Fruit fly (Drosophila melanogaster) whole organism, embryonic: ENCODE results near the gene CG32712.

Experiments used
- Aef1 ChIP-seq: fragments of 200-800 bp; sonication (Bioruptor generic); IDR thresholded peaks from 3 replicates; pipeline ENCODE4 v1.3.6; 2022; ENCODE audit warnings: missing biosample characterization, missing genetic modification characterization
- Atf3 ChIP-seq: fragments of 200-800 bp; sonication (Bioruptor generic); optimal IDR thresholded peaks from 3 replicates; lab custom pipeline; 2016; ENCODE audit warnings: missing biosample characterization, missing genetic modification characterization
- CG10654 ChIP-seq: fragments of 200-800 bp; sonication (Bioruptor generic); optimal IDR thresholded peaks from 2 replicates; lab custom pipeline; 2016; ENCODE audit warnings: missing biosample characterization, missing genetic modification characterization
- CG10959 ChIP-seq: fragments of 200-800 bp; sonication (Bioruptor generic); IDR thresholded peaks from 2 replicates; pipeline ENCODE4 v1.3.6; 2022; ENCODE audit warnings: missing biosample characterization, missing genetic modification characterization
- CG11456 ChIP-seq: fragments of 200-800 bp; sonication (Bioruptor generic); IDR thresholded peaks from 3 replicates; pipeline ENCODE4 v1.3.6; 2022; ENCODE audit warnings: missing biosample characterization, missing genetic modification characterization
- CG11504 ChIP-seq: fragments of 200-800 bp; sonication (Bioruptor generic); optimal IDR thresholded peaks from 3 replicates; lab custom pipeline; 2019; ENCODE audit warnings: missing biosample characterization, mild to moderate bottlenecking, missing genetic modification characterization, moderate library complexity
- CG16815 ChIP-seq: fragments of 200-800 bp; sonication (Bioruptor generic); optimal IDR thresholded peaks from 3 replicates; lab custom pipeline; 2017; ENCODE audit warnings: missing biosample characterization, mild to moderate bottlenecking, missing genetic modification characterization
- CG2678 ChIP-seq: fragments of 200-800 bp; sonication (Bioruptor generic); optimal IDR thresholded peaks from 3 replicates; lab custom pipeline; 2019; ENCODE audit warnings: missing biosample characterization, mild to moderate bottlenecking, missing genetic modification characterization, moderate library complexity
- CG30431 ChIP-seq: fragments of 200-800 bp; sonication (Bioruptor generic); optimal IDR thresholded peaks from 2 replicates; lab custom pipeline; 2017; ENCODE audit warnings: missing biosample characterization, missing genetic modification characterization
- CG32532 ChIP-seq: fragments of 200-800 bp; sonication (Bioruptor generic); IDR thresholded peaks from 2 replicates; pipeline ENCODE4 v1.3.6; 2022; ENCODE audit warnings: missing biosample characterization, missing genetic modification characterization
- CG4328 ChIP-seq: fragments of 200-800 bp; sonication (Bioruptor generic); optimal IDR thresholded peaks from 3 replicates; lab custom pipeline; 2017; ENCODE audit warnings: missing biosample characterization, missing genetic modification reagents, missing genetic modification characterization
- CG6689 ChIP-seq: fragments of 200-800 bp; sonication (Bioruptor generic); IDR thresholded peaks from 2 replicates; pipeline ENCODE4 v1.3.6; 2022; ENCODE audit warnings: missing biosample characterization, missing genetic modification characterization
- CG8089 ChIP-seq: fragments of 200-800 bp; sonication (Bioruptor generic); optimal IDR thresholded peaks from 3 replicates; lab custom pipeline; 2016; ENCODE audit warnings: missing biosample characterization, missing genetic modification characterization
- CG8290 ChIP-seq, 3 experiments: fragments of 200-800 bp; sonication (Bioruptor generic); optimal IDR thresholded peaks; 2 replicates each; lab custom pipeline; 2016 to 2019; ENCODE audit warnings: missing biosample characterization in 3 of 3, missing genetic modification characterization in 3 of 3, mild to moderate bottlenecking in 2 of 3, moderate library complexity in 1 of 3
- CG9797 ChIP-seq: fragments of 200-800 bp; sonication (Bioruptor generic); optimal IDR thresholded peaks from 3 replicates; lab custom pipeline; 2018; ENCODE audit warnings: missing biosample characterization, mild to moderate bottlenecking, missing genetic modification characterization
- Dbx ChIP-seq: fragments of 200-800 bp; sonication (Bioruptor generic); IDR thresholded peaks from 3 replicates; pipeline ENCODE4 v1.3.6; 2022; ENCODE audit warnings: missing biosample characterization, missing genetic modification characterization
- Dip3 ChIP-seq: fragments of 200-800 bp; sonication (Bioruptor generic); optimal IDR thresholded peaks from 3 replicates; lab custom pipeline; 2016; ENCODE audit warnings: missing biosample characterization, missing genetic modification characterization
- Ets65A ChIP-seq: fragments of 200-800 bp; sonication (Bioruptor generic); peaks from one replicate; lab custom pipeline; 2016; ENCODE audit warnings: missing biosample characterization, missing genetic modification characterization
- Gsc ChIP-seq: fragments of 200-800 bp; sonication (Bioruptor generic); IDR thresholded peaks from 2 replicates; pipeline ENCODE4 v1.3.6; 2022; ENCODE audit warnings: missing biosample characterization, missing genetic modification characterization
- Jarid2 ChIP-seq: fragments of 200-800 bp; sonication (Bioruptor generic); optimal IDR thresholded peaks from 3 replicates; lab custom pipeline; 2017; ENCODE audit warnings: mild to moderate bottlenecking, missing biosample characterization, missing genetic modification reagents, missing genetic modification characterization
- Lhr ChIP-seq: fragments of 200-800 bp; sonication (Bioruptor generic); optimal IDR thresholded peaks from 3 replicates; lab custom pipeline; 2017; ENCODE audit warnings: mild to moderate bottlenecking, missing biosample characterization, missing genetic modification reagents, missing genetic modification characterization
- Nf-YA ChIP-seq: fragments of 200-800 bp; sonication (Bioruptor generic); IDR thresholded peaks from 2 replicates; pipeline ENCODE4 v1.3.6; 2022; ENCODE audit warnings: missing biosample characterization, missing genetic modification characterization
- Nf-YC ChIP-seq: fragments of 200-800 bp; optimal IDR thresholded peaks from 3 replicates; lab custom pipeline; 2019; ENCODE audit warnings: missing biosample characterization, mild to moderate bottlenecking, missing genetic modification characterization, moderate library complexity
- Oaz ChIP-seq: fragments of 200-800 bp; sonication (Bioruptor generic); IDR thresholded peaks from 2 replicates; pipeline ENCODE4 v1.3.6; 2022; ENCODE audit warnings: missing biosample characterization, missing genetic modification characterization
- Pdp1 ChIP-seq, 2 experiments: fragments of 200-800 bp; sonication (Bioruptor generic); optimal IDR thresholded peaks; 3 replicates each; lab custom pipeline; 2016; ENCODE audit warnings: missing biosample characterization in 2 of 2, missing genetic modification characterization in 2 of 2, mild to moderate bottlenecking in 1 of 2, moderate library complexity in 1 of 2
- Tbp ChIP-seq: fragments of >200 bp; optimal IDR thresholded peaks from 2 replicates; lab custom pipeline; 2018; ENCODE audit warnings: missing biosample characterization, missing genetic modification characterization
- Usf ChIP-seq: fragments of 200-800 bp; sonication (Bioruptor generic); optimal IDR thresholded peaks from 2 replicates; lab custom pipeline; 2017; ENCODE audit warnings: missing genotype, missing biosample characterization, missing genetic modification characterization
- ara ChIP-seq: fragments of 200-800 bp; sonication (Bioruptor generic); IDR thresholded peaks from 2 replicates; pipeline ENCODE4 v1.3.6; 2022; ENCODE audit warnings: missing biosample characterization, missing genetic modification characterization
- bsh ChIP-seq, 2 experiments: fragments of 200-800 bp; sonication (Bioruptor generic); optimal IDR thresholded peaks; 2 replicates each; lab custom pipeline; 2017 to 2018; ENCODE audit warnings: mild to moderate bottlenecking in 2 of 2, missing biosample characterization in 2 of 2, missing genetic modification characterization in 2 of 2, moderate library complexity in 1 of 2
- cad ChIP-seq: fragments of >200 bp; optimal IDR thresholded peaks from 2 replicates; lab custom pipeline; 2017; ENCODE audit warnings: missing biosample characterization, missing genetic modification characterization
- cas ChIP-seq: fragments of 200-800 bp; sonication (Bioruptor generic); IDR thresholded peaks from 2 replicates; pipeline ENCODE4 v1.3.6; 2022; ENCODE audit warnings: missing biosample characterization, missing genetic modification characterization
- cato ChIP-seq: fragments of 200-800 bp; sonication (Bioruptor generic); optimal IDR thresholded peaks from 2 replicates; lab custom pipeline; 2016; ENCODE audit warnings: missing biosample characterization, missing genetic modification characterization, borderline replicate concordance
- chm ChIP-seq: fragments of 200-800 bp; sonication (Bioruptor generic); IDR thresholded peaks from 2 replicates; pipeline ENCODE4 v1.3.6; 2022; ENCODE audit warnings: missing biosample characterization, missing genetic modification characterization
- fd3F ChIP-seq: fragments of 200-800 bp; sonication (Bioruptor generic); optimal IDR thresholded peaks from 2 replicates; lab custom pipeline; 2018; ENCODE audit warnings: missing biosample characterization, mild to moderate bottlenecking, missing genetic modification characterization, moderate library complexity
- gcm2 ChIP-seq: fragments of 200-800 bp; sonication (Bioruptor generic); optimal IDR thresholded peaks from 2 replicates; lab custom pipeline; 2016; ENCODE audit warnings: missing biosample characterization, missing genetic modification characterization
- hkb ChIP-seq, 2 experiments: fragments of 200-800 bp in 1 of 2; fragments of >200 bp in 1 of 2; sonication (Bioruptor generic) in 1 of 2; IDR thresholded peaks in 1 of 2; optimal IDR thresholded peaks in 1 of 2; 2 replicates each; pipeline versions ENCODE4 v1.3.6 to Lab custom; 2017 to 2022; ENCODE audit warnings: missing biosample characterization in 1 of 2, missing genetic modification characterization in 1 of 2
- lmd ChIP-seq: fragments of 200-800 bp; sonication (Bioruptor generic); IDR thresholded peaks from 2 replicates; pipeline ENCODE4 v1.3.6; 2022; ENCODE audit warnings: missing biosample characterization, missing genetic modification characterization
- lov ChIP-seq, 2 experiments: fragments of 200-800 bp in 1 of 2; fragments of >200 bp in 1 of 2; sonication (Bioruptor generic) in 1 of 2; IDR thresholded peaks in 1 of 2; optimal IDR thresholded peaks in 1 of 2; 2 replicates in 1 of 2; 3 replicates in 1 of 2; pipeline versions ENCODE4 v1.3.6 to Lab custom; 2017 to 2022; ENCODE audit warnings: missing biosample characterization in 1 of 2, missing genetic modification characterization in 1 of 2
- mld ChIP-seq: fragments of 200-800 bp; sonication (Bioruptor generic); IDR thresholded peaks from 3 replicates; pipeline ENCODE4 v1.3.6; 2022; ENCODE audit warnings: missing biosample characterization, missing genetic modification characterization; ENCODE audit not compliant: partially characterized antibody
- salm ChIP-seq: fragments of 200-800 bp; sonication (Bioruptor generic); optimal IDR thresholded peaks from 2 replicates; lab custom pipeline; 2018; ENCODE audit warnings: missing biosample characterization, mild to moderate bottlenecking, missing genetic modification characterization
- slou ChIP-seq: fragments of 200-800 bp; sonication (Bioruptor generic); optimal IDR thresholded peaks from 3 replicates; lab custom pipeline; 2016; ENCODE audit warnings: missing biosample characterization, missing genetic modification characterization
- sna ChIP-seq: fragments of 200-800 bp; sonication (Bioruptor generic); IDR thresholded peaks from 2 replicates; pipeline ENCODE4 v1.3.6; 2022; ENCODE audit warnings: missing biosample characterization, missing genetic modification characterization; ENCODE audit not compliant: partially characterized antibody
- stwl ChIP-seq: fragments of 200-800 bp; sonication (Bioruptor generic); optimal IDR thresholded peaks from 3 replicates; lab custom pipeline; 2018; ENCODE audit warnings: missing biosample characterization, mild to moderate bottlenecking, missing genetic modification characterization, moderate library complexity
- trem ChIP-seq: fragments of 200-800 bp; optimal IDR thresholded peaks from 3 replicates; lab custom pipeline; 2019; ENCODE audit warnings: missing biosample characterization, mild to moderate bottlenecking, missing genetic modification characterization, moderate library complexity
- vnd ChIP-seq: fragments of 200-800 bp; sonication (Bioruptor generic); IDR thresholded peaks from 3 replicates; pipeline ENCODE4 v1.3.6; 2022; ENCODE audit warnings: missing biosample characterization, missing genetic modification characterization; ENCODE audit not compliant: partially characterized antibody

CG32712 gene

DNA sequence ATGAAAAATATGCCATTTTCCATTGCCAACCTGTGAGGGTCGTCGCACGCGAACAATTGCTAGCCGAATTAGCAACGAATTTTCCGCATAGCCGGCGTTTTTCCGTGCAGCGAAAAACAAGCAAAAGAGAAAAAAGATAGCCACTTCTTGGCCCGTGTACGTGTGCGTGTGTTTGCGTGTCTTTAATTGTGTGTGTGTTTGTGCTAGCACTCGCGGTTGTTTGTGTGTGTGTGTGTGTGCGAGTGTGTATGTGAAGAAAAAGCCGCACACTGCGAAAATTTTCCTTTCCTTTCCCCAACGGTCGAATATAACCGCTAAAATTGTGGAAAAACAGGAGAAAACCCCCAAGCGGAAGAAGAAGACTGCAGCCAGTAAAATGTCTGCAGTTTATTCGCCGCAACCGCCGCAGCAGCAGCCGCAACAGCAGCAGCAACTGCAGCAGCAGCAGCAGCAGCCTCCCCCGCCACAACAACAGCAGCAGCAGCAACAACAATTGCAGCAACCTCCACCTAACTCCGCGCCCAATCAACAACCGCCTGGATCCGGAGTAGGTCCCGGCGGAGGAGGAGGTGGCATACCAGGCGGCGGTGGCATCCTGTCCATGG lies 34.5 kb downstream of the CG32712 start (continued):
- TF ChIP-seq CG6689 (GFP tag; lab: Robert Waterston, UW) (peak; percentile 22; the same call in 1 of the 2 replicates), Jarid2 (no peak), CG11504 (no peak), Oaz (GFP tag; lab: Robert Waterston, UW) (no peak), CG32532 (0 out of 2 replicates have a peak, but pooled peaks have one; percentile 10)

DNA sequence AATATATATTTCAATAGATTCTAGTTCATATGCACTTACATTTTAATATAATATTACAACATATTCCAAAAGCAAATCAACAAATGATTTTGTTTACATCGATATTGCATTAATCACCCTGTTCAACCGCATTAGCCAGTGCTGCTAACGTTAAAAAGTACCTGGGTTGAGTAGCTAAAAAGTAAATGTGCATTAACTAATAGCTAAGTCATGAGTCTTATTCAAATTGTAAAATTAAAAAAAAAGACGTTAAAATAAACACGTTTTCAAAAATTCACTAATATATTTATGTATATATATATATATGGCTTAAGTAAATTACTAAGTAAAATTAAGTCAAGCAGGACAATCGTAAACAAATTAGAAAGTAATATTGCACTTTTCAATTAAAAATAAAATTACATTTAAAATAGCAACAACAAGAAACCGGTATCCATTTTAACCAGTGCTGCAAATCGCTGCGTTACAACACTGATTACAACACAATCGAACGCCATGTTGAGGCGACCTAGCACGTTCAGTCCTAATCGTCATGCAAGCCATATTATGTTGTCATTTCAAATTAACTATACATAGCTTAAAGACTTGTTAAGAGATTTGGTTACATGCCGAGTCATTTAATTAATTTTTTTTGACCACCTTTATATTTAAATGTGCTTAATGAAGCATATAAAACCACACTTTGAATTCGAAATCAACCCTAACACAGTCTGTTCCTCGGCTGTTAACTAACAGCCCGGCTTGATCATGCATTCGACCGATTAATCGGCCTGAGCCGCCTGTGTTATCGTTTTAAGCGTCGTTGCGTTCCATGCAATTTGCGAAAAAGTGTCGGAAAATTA lies 35.2 kb downstream of the CG32712 start, which contains the start of gene CG10555:
TSS of gene CG10555 (plus strand) at position 764 of the 842 bp plus-strand sequence.
- TF ChIP-seq cas (GFP tag; lab: Robert Waterston, UW) (peak; percentile 70), hkb (optimal IDR thresholded peaks at IDR 0.05; lab: Kevin White, UChicago) (peak; percentile 95), hkb (GFP tag; IDR thresholded peaks at IDR 0.05; lab: Robert Waterston, UW) (peak; percentile 82), Pdp1 (GFP tag; optimal IDR thresholded peaks at IDR 0.05; lab: Kevin White, UChicago) (peak; percentile 86 to 89), lmd (peak; percentile 94), gcm2 (GFP tag; lab: Kevin White, UChicago) (peak; percentile 71), CG4328 (peak; percentile 75), slou (GFP tag; lab: Kevin White, UChicago) (peak; percentile 58), cad (GFP tag; lab: Kevin White, UChicago) (no peak), Dbx (peak; percentile 92), CG8089 (peak; percentile 91), stwl (tag; lab: Kevin White, UChicago) (peak; percentile 21), chm (GFP tag; lab: Robert Waterston, UW) (peak; percentile 85), CG11456 (GFP tag; lab: Robert Waterston, UW) (peak; percentile 88), CG8290 (GFP tag; optimal IDR thresholded peaks at IDR 0.05; lab: Kevin White, UChicago) (peak; percentile 22), CG8290 (tag; optimal IDR thresholded peaks at IDR 0.05; lab: Kevin White, UChicago) (peak; percentile 64 to 81), CG2678 (tag; lab: Kevin White, UChicago) (peak; percentile 73), ara (GFP tag; lab: Robert Waterston, UW) (peak; percentile 91), Aef1 (GFP tag; lab: Robert Waterston, UW) (peak; percentile 88), bsh (GFP tag; optimal IDR thresholded peaks at IDR 0.05; lab: Kevin White, UChicago) (peak in 1 of 2 experiments; percentile 81), CG10654 (GFP tag; lab: Kevin White, UChicago) (peak; percentile 79), Usf (GFP tag; lab: Kevin White, UChicago) (peak; percentile 63), Gsc (GFP tag; lab: Robert Waterston, UW) (peak; percentile 67), fd3F (GFP tag; lab: Kevin White, UChicago) (peak; percentile 56), Nf-YA (GFP tag; lab: Robert Waterston, UW) (no peak; the same call in 1 of the 2 replicates), CG16815 (GFP tag; lab: Kevin White, UChicago) (peak; percentile 89), vnd (GFP tag; lab: Robert Waterston, UW) (peak; percentile 83), mld (GFP tag; lab: Robert Waterston, UW) (peak; percentile 47; the same call in 1 of the 3 replicates), CG10959 (peak; percentile 94), CG9797 (GFP tag; lab: Kevin White, UChicago) (no peak), Ets65A (GFP tag; lab: Kevin White, UChicago) (peak; percentile 99), cato (peak; percentile 79), Atf3 (GFP tag; lab: Kevin White, UChicago) (peak; percentile 77), sna (GFP tag; lab: Robert Waterston, UW) (peak; percentile 75), lov (optimal IDR thresholded peaks at IDR 0.05; lab: Kevin White, UChicago) (no peak), lov (GFP tag; IDR thresholded peaks at IDR 0.05; lab: Robert Waterston, UW) (peak; percentile 86), Lhr (GFP tag; lab: Kevin White, UChicago) (peak; percentile 41), Nf-YC (tag; lab: Kevin White, UChicago) (peak; percentile 63), salm (tag; lab: Kevin White, UChicago) (no peak), trem (tag; lab: Kevin White, UChicago) (peak; percentile 33), Tbp (GFP tag; lab: Kevin White, UChicago) (no peak), Dip3 (GFP tag; lab: Kevin White, UChicago) (peak; percentile 91), CG30431 (GFP tag; lab: Kevin White, UChicago) (peak; percentile 73)
